Fruit fly (Drosophila melanogaster) whole organism, larva: Measurements from ENCODE around the gene cmb.

ENCODE experiments used
- noc ChIP-seq: fragments of 200-800 bp; sonication (Bioruptor generic); optimal IDR thresholded peaks from 3 replicates; lab custom pipeline; 2019; ENCODE audit warnings: missing biosample characterization, mild to moderate bottlenecking, missing genetic modification characterization, moderate library complexity

The cmb gene

dm6 chr3L:13442400-13442799, at the start of gene cmb:
cmb (plus strand) TSS chr3L:13442594.
- TF ChIP-seq noc (tag; lab: Kevin White, UChicago): no peak

DNA sequence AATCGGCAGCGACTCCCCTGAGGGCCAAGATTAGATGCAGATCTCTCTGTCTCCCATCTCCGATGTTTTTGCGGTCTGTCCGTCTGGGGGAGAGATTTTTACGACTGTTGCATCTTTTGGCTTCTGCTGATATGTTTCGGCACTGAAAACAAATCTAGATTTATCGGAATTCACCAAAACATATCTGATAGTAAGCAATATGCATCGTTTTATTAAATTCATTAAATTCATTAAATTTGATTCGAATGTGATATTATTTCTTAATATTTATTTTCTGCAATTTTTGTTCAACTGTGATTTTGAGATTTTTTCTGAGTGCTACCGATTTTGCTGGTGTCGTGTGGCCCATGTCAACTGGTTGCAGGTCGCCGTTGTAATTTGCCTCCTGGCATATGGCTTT, 48.9 kb upstream of the cmb start:
- TF ChIP-seq noc (tag; lab: Kevin White, UChicago): no peak

dm6 chr3L:13397656-13398055, 44.7 kb upstream of the cmb start:
- TF ChIP-seq noc (tag; lab: Kevin White, UChicago): no peak

DNA sequence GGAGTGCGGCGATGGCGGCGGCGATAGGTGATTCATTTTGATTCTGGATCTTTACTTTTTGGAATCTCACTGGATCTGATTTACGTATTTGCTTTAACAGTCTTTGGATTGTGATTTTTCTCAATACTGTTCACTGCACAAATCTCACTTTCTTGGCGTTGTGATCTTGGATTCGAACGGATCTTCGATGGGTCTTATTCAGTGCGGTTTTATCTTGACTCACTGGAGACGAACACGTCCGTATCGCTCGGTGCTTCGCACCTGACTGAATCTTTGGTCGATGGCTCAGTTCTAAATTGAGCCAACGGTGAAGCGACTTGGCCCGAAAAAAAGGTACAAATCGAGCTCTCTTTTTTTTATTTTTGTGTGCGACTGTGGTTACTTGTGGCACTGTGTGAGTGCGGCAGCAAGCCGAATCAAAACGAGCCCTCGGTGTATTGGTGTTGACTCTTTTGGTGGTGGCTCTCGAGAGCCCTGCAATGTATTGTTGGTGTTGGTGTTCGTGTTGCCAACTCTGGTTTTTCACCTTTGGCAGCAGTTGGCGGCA, 41.4 kb upstream of the cmb start, which contains the start of gene sens:
Gene sens (minus strand): TSS at position 254 of the 547 bp plus-strand sequence.
- TF ChIP-seq noc (tag; lab: Kevin White, UChicago): no peak

dm6 chr3L:13403141-13403867, 39.1 kb upstream of the cmb start:
- TF ChIP-seq noc (tag; lab: Kevin White, UChicago): no peak

DNA sequence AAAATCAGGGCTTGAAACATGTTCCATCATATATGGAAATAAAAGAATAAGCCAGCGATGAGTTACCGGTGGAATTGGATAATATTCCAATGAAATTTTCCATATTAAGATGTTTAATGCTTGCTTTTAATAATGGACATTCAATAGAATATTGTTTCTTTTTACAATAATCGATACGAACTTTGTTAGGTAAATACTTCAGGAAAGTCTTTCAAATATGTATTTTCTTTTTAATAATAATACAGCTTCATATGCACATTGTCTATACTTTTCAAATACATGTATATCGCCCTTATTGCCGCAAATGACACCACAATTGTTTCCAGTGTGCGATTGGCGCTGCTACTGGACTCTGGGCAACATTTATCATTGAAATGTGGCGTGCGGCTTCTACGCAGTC, 35.5 kb upstream of the cmb start:
- TF ChIP-seq noc (tag; lab: Kevin White, UChicago): no peak

- no peak for TF ChIP-seq noc (tag; lab: Kevin White, UChicago)
Observed at dm6 chr3L:13409809-13410521, 32.4 kb upstream of the cmb start.

dm6 chr3L:13410999-13411398, 31.4 kb upstream of the cmb start:
- no peak for TF ChIP-seq noc (tag; lab: Kevin White, UChicago)

DNA sequence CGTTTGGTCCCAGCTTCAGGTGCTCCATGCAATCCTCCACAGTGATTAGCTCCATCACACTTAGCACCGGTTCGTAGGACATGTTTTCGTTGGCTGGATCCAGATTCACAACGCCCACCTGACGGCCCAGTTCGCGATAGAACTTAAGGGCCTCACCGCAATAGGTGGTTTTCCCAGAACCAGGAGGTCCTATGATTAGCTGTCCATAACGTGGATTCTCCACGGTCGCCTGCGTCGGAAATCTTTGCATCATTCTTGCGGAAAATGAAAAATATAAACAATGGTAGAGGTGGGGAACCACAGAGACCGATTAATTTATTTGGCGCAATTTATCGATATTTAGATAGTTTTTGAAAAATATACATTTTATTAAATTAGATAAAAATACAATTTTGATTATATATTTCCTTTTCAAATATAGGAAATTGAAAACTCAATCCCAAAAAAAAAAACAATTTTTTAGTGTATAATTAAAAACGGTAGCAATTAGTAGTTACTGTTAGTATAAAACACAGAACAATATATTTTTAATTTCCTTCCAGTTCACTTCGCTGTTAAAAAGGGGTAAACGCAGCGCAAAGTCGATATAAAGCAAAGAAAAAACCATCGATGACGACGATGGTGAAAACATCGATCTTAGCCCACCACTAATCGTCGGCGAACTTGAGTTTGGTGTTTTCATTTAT, 30.1 kb upstream of the cmb start, which contains the start of the genes CG10222 and flr:
Gene CG10222 (minus strand): TSS at position 254 of the 686 bp plus-strand sequence.
Gene flr (plus strand): TSS at position 644 of the 686 bp plus-strand sequence.
- no peak for TF ChIP-seq noc (tag; lab: Kevin White, UChicago)

- TF ChIP-seq noc (tag; lab: Kevin White, UChicago): no peak
Observed at dm6 chr3L:13412886-13413224, 29.5 kb upstream of the cmb start.

DNA sequence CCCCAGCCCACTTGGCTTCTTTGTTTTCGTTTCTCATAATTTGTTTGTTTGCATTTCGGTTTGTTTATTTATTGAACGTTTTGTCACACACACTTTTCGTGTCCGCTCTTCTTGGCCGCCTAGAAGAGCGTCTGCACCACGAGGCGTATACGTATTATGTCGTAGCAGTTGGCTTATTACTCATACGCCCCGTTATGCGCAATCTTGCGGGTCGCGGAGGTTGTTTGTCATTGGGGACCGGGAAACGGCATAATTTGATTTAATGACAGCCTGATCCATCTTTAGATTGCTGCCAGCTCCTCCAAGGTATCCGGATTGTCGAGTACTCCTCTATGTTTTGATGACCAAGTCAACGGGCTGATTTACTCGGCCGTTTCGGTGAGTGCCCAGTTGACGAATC, 22.2 kb upstream of the cmb start:
- no peak for TF ChIP-seq noc (tag; lab: Kevin White, UChicago)

- TF ChIP-seq noc (tag; lab: Kevin White, UChicago): no peak
Observed at dm6 chr3L:13422286-13422787, 20.1 kb upstream of the cmb start, which contains the start of gene CG32121. CG32121 (minus strand) TSS chr3L:13422336.

DNA sequence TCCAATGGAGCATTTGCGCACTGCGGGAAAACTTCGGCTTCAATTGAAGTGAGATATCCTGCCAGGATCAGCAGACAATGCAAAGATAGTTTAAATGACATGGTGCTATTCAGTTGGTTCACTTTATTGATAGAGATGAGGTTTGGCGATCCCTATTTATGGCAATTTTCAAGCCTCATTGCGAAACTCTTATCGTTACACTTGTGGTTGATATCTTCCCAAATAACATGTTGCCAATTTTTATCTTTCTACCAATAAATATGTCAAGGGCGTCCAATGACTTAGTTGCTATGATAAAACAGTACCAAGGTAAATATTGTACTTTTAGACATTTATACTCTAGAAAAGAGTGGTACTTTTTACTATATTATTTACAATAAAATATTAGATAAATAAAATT, 18.3 kb upstream of the cmb start, which contains the start of gene CG33263:
Gene CG33263 (minus strand): TSS at position 101 of the 400 bp plus-strand sequence.
- TF ChIP-seq noc (tag; lab: Kevin White, UChicago): no peak

dm6 chr3L:13425571-13425970, 16.8 kb upstream of the cmb start, which contains the start of gene CG14106:
CG14106 (minus strand) TSS chr3L:13425671.
- TF ChIP-seq noc (tag; lab: Kevin White, UChicago): no peak

DNA sequence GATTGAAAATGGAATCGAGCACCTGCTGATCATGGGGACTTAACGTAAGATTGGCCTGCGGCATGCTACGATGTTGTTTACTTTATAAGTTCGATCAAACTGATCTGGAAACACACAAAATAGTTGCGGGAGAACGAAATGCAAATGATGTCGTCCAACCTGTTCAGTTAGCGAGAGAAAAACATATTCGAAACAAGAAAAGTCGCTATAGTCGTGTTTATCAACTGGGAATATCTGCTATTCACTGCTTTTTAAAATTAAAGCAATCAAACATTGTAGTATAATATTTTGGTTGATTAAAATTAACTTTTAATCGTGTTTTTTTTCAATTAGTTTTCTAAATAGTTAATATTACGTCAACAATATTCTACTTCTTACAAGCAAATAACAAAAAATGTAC, 15.8 kb upstream of the cmb start, which contains the start of gene CG14105:
Gene CG14105 (minus strand): TSS at position 101 of the 400 bp plus-strand sequence.
- no peak for TF ChIP-seq noc (tag; lab: Kevin White, UChicago)
